Worm (Caenorhabditis elegans) whole organism, L2 larva: Measurements from ENCODE around the gene H32C10.1.

Experiments used
- C34F6.9 ChIP-seq: fragments of 150-350 bp; optimal IDR thresholded peaks from 2 replicates; lab custom pipeline; 2014; ENCODE audit warnings: missing biosample characterization, missing genetic modification characterization
- Y55F3AM.14 ChIP-seq: fragments of 200-800 bp; sonication (Bioruptor generic); optimal IDR thresholded peaks from 2 replicates; lab custom pipeline; 2018; ENCODE audit warnings: mild to moderate bottlenecking, missing genetic modification characterization, missing compliant biosample characterization
- ZK546.5 ChIP-seq: sonication (generic microtip); optimal IDR thresholded peaks from 2 replicates; lab custom pipeline; 2017; ENCODE audit warnings: missing biosample characterization, missing genetic modification characterization
- alr-1 ChIP-seq: fragments of 150-350 bp; optimal IDR thresholded peaks from 2 replicates; lab custom pipeline; 2014; ENCODE audit warnings: missing biosample characterization, missing genetic modification characterization
- aly-2 ChIP-seq: fragments of 150-350 bp; optimal IDR thresholded peaks from 2 replicates; lab custom pipeline; 2014; ENCODE audit warnings: missing biosample characterization, missing genetic modification characterization
- ama-1 ChIP-seq: fragments of 150-350 bp; optimal IDR thresholded peaks from 2 replicates; lab custom pipeline; 2018; ENCODE audit warnings: inconsistent platforms
- blmp-1 ChIP-seq: sonication (generic microtip); optimal IDR thresholded peaks from 2 replicates; lab custom pipeline; 2017; ENCODE audit warnings: missing genetic modification characterization, mild to moderate bottlenecking, missing compliant biosample characterization, antibody characterized with exemption, moderate library complexity; ENCODE audit not compliant: insufficient read depth
- ceh-16 ChIP-seq: fragments of 150-350 bp; optimal IDR thresholded peaks from 2 replicates; lab custom pipeline; 2014; ENCODE audit warnings: missing biosample characterization, missing genetic modification characterization
- ceh-82 ChIP-seq: fragments of 150-350 bp; optimal IDR thresholded peaks from 2 replicates; lab custom pipeline; 2014; ENCODE audit warnings: missing biosample characterization, missing genetic modification characterization
- crh-2 ChIP-seq: sonication (generic microtip); optimal IDR thresholded peaks from 2 replicates; lab custom pipeline; 2017; ENCODE audit warnings: missing biosample characterization, missing genetic modification characterization
- elt-1 ChIP-seq: fragments of 150-350 bp; optimal IDR thresholded peaks from 2 replicates; lab custom pipeline; 2014; ENCODE audit warnings: missing biosample characterization, missing genetic modification characterization
- fos-1 ChIP-seq: fragments of 150-350 bp; optimal IDR thresholded peaks from 2 replicates; lab custom pipeline; 2014; ENCODE audit warnings: missing biosample characterization, missing genetic modification characterization
- gmeb-1 ChIP-seq: fragments of 150-350 bp; optimal IDR thresholded peaks from 2 replicates; lab custom pipeline; 2014; ENCODE audit warnings: missing biosample characterization, missing genetic modification characterization
- lin-11 ChIP-seq: fragments of 150-350 bp; sonication (generic microtip); optimal IDR thresholded peaks from 2 replicates; lab custom pipeline; 2014; ENCODE audit warnings: missing biosample characterization, missing genetic modification characterization, inconsistent platforms, mixed read lengths
- lin-13 ChIP-seq: fragments of 150-350 bp; optimal IDR thresholded peaks from 2 replicates; lab custom pipeline; 2014; ENCODE audit warnings: missing biosample characterization, missing genetic modification reagents, missing genetic modification characterization
- lsy-2 ChIP-seq, 2 experiments: fragments of 150-350 bp in 1 of 2; sonication (generic microtip) in 1 of 2; optimal IDR thresholded peaks; 2 replicates each; lab custom pipeline; 2014 to 2017; ENCODE audit warnings: missing biosample characterization in 2 of 2, missing genetic modification characterization in 2 of 2
- mab-5 ChIP-seq: fragments of 150-350 bp; optimal IDR thresholded peaks from 2 replicates; lab custom pipeline; 2014; ENCODE audit warnings: missing biosample characterization, missing genetic modification characterization
- mdl-1 ChIP-seq, 2 experiments: fragments of 150-350 bp in 1 of 2; sonication (generic microtip) in 1 of 2; optimal IDR thresholded peaks; 2 replicates each; lab custom pipeline; 2017; ENCODE audit warnings: missing biosample characterization in 2 of 2, missing genetic modification characterization in 2 of 2
- nhr-10 ChIP-seq: sonication (generic microtip); optimal IDR thresholded peaks from 2 replicates; lab custom pipeline; 2017; ENCODE audit warnings: missing biosample characterization, missing genetic modification characterization
- nhr-11 ChIP-seq: fragments of 150-350 bp; optimal IDR thresholded peaks from 2 replicates; lab custom pipeline; 2014; ENCODE audit warnings: missing biosample characterization, missing genetic modification characterization
- nhr-12 ChIP-seq: fragments of 150-350 bp; optimal IDR thresholded peaks from 2 replicates; lab custom pipeline; 2014; ENCODE audit warnings: missing biosample characterization, missing genetic modification characterization
- nhr-21 ChIP-seq: fragments of 150-350 bp; optimal IDR thresholded peaks from 2 replicates; lab custom pipeline; 2014; ENCODE audit warnings: missing biosample characterization, missing genetic modification characterization
- nhr-237 ChIP-seq: fragments of 150-350 bp; optimal IDR thresholded peaks from 2 replicates; lab custom pipeline; 2014; ENCODE audit warnings: missing biosample characterization, missing genetic modification characterization
- nhr-25 ChIP-seq: fragments of 150-350 bp; sonication (generic microtip); optimal IDR thresholded peaks from 3 replicates; lab custom pipeline; 2014; ENCODE audit warnings: missing biosample characterization, missing genetic modification characterization
- nhr-6 ChIP-seq: fragments of 150-350 bp; optimal IDR thresholded peaks from 2 replicates; lab custom pipeline; 2014; ENCODE audit warnings: missing biosample characterization, missing genetic modification characterization
- nhr-77 ChIP-seq: fragments of 150-350 bp; optimal IDR thresholded peaks from 2 replicates; lab custom pipeline; 2014; ENCODE audit warnings: missing biosample characterization, missing genetic modification characterization
- peb-1 ChIP-seq: fragments of 150-350 bp; optimal IDR thresholded peaks from 2 replicates; lab custom pipeline; 2014; ENCODE audit warnings: missing biosample characterization, missing genetic modification characterization
- skn-1 ChIP-seq: sonication (generic microtip); optimal IDR thresholded peaks from 2 replicates; lab custom pipeline; 2017; ENCODE audit warnings: missing biosample characterization, missing genetic modification characterization
- snpc-4 ChIP-seq: fragments of 150-350 bp; optimal IDR thresholded peaks from 2 replicates; lab custom pipeline; 2014; ENCODE audit warnings: missing biosample characterization, missing genetic modification characterization
- unc-55 ChIP-seq: fragments of 150-350 bp; sonication (generic microtip); optimal IDR thresholded peaks from 3 replicates; lab custom pipeline; 2014; ENCODE audit warnings: missing biosample characterization, missing genetic modification reagents, missing genetic modification characterization
- zag-1 ChIP-seq: fragments of 150-350 bp; optimal IDR thresholded peaks from 2 replicates; lab custom pipeline; 2014; ENCODE audit warnings: missing biosample characterization, missing genetic modification characterization
- ztf-1 ChIP-seq: fragments of 200-800 bp; sonication (Bioruptor generic); conservative IDR thresholded peaks from 2 replicates; pipeline ENCODE4 v1.3.6; 2022; ENCODE audit warnings: missing genetic modification characterization, missing compliant biosample characterization
- ztf-4 ChIP-seq: fragments of 150-350 bp; optimal IDR thresholded peaks from 2 replicates; lab custom pipeline; 2014; ENCODE audit warnings: missing biosample characterization, missing genetic modification characterization

H32C10.1 gene

DNA sequence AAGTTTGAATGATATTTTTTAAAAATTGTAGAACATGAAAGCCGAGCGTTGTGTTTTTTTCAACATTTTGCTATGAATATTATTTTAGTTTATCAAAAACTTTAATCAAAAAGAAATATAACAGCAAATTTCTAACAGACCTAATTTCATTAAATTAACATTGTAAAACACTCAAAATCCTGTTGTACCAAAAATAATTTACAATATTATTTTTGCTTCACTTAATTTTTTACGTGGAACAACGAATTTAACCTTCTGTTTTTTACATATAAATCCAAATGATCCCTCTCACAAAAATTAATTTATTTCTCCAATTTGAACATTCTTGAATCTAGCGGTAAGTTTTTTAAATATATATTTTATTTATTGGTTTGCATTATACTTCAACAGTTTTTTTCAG lies at the start of gene H32C10.1:
H32C10.1 (plus strand) TSS at position 301 of the 400 bp plus-strand sequence.
- TF ChIP-seq fos-1 (tag; lab: Kevin White, UChicago) = no peak
- TF ChIP-seq lin-11 (tag; lab: Kevin White, UChicago) = no peak
- no peak for TF ChIP-seq nhr-12 (tag; lab: Kevin White, UChicago)
- no peak for TF ChIP-seq zag-1 (tag; lab: Kevin White, UChicago)
- no peak for TF ChIP-seq snpc-4 (tag; lab: Kevin White, UChicago)
- TF ChIP-seq aly-2 (tag; lab: Kevin White, UChicago) = no peak
- no peak for TF ChIP-seq mab-5
- TF ChIP-seq lsy-2 (tag; optimal IDR thresholded peaks at IDR 0.05; lab: Kevin White, UChicago) = no peak
- TF ChIP-seq nhr-21 (tag; lab: Kevin White, UChicago) = no peak
- TF ChIP-seq nhr-6 (tag; lab: Kevin White, UChicago) = no peak
- TF ChIP-seq C34F6.9 (tag; lab: Kevin White, UChicago) = no peak
- TF ChIP-seq crh-2 (tag; lab: Kevin White, UChicago) = no peak
- TF ChIP-seq ama-1 (lab: Kevin White, UChicago) = no peak
- TF ChIP-seq nhr-77 (tag; lab: Kevin White, UChicago) = no peak
- TF ChIP-seq ZK546.5 (tag; lab: Kevin White, UChicago) = no peak
- TF ChIP-seq elt-1 = no peak

DNA sequence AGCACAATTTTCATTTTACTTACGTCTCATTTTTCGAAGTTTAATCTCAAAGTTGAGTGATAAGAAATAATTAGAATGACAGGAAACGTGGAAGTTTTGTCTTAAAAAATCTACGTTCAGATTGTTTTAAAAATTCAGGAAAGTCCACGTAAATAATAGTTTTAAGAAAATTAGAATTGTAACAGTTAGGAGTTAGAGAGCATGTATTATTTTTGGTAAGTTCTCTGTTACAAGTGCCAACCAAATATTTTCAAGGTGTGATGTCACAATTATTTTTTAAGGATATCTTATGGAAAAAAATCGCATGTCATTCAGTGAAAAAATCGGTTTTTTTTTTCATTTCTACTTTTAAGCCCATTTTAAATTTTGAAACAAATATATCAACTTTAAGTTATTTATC lies 49.6 kb upstream of the H32C10.1 start, which contains the start of gene H04M03.11:
H04M03.11 (minus strand) TSS at position 101 of the 400 bp plus-strand sequence.
- no peak for TF ChIP-seq alr-1 (tag; lab: Kevin White, UChicago)
- no peak for TF ChIP-seq lin-11 (tag; lab: Kevin White, UChicago)
- no peak for TF ChIP-seq nhr-25
- no peak for TF ChIP-seq lsy-2 (tag; optimal IDR thresholded peaks at IDR 0.05; lab: Kevin White, UChicago)
- TF ChIP-seq ZK546.5 (tag; lab: Kevin White, UChicago) = no peak
- TF ChIP-seq lin-13 (GFP tag; lab: Kevin White, UChicago) = no peak

DNA sequence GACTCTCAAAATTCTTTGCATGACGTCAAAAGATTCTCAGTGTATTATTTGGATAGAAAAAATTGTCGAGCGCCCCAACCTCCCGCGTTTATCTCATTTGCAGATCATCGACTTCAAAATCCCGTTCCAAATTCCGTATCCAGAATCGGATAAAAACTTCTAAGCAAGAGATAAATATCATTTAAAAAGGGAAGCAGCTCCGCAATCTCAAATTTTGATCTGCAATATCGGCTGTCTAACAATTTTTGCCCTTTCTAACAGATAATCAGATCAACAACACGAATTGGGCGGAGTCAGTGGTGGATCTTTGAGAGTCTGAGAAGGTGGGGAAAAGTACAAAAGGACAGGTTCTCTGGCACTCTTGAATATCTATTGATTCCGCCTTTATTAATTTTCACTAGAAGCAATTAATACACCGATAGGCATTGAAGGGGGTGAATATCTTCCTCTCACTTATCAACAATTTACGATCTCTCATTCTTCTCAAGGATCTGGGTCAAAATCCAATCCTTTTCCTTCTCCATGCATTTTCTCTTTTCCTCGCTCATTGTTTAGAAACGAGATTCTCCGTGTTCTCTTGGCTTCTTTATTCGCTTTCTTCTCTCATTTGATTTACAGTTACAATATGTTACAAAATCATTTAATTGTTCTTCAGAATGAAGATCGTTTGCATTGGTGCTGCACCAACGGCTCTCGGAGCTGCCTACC lies 48.8 kb upstream of the H32C10.1 start, which contains the start of gene glf-1:
glf-1 (plus strand) TSS at position 656 of the 708 bp plus-strand sequence.
- no peak for TF ChIP-seq ZK546.5 (tag; lab: Kevin White, UChicago)
- TF ChIP-seq blmp-1 (tag; lab: Kevin White, UChicago) = peak; percentile 8
- peak; percentile 62 for TF ChIP-seq elt-1

DNA sequence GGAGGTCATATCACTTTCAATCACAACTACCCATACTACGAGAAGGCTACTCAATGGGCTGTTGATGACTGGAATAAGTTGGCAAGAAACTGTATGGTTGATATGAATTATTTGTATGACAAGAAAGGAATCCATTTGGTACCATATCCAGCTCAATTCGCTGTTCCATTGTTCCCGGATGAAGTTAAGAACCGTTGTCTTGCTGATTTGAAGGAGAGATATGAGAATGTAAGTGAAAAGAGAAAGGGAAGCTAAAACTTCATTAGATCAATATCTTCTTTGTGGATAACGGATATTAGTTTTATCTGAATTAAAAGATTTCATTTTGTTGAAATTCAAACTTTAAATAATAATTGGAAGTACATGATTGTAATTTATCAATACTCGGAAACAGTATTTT lies 47.5 kb upstream of the H32C10.1 start:
- no peak for TF ChIP-seq skn-1
- TF ChIP-seq ztf-1 (GFP tag; lab: Robert Waterston, UW) = no peak
- no peak for TF ChIP-seq Y55F3AM.14 (GFP tag; lab: Kevin White, UChicago)
- TF ChIP-seq lin-13 (GFP tag; lab: Kevin White, UChicago) = no peak
- no peak for TF ChIP-seq gmeb-1 (tag; lab: Kevin White, UChicago)

DNA sequence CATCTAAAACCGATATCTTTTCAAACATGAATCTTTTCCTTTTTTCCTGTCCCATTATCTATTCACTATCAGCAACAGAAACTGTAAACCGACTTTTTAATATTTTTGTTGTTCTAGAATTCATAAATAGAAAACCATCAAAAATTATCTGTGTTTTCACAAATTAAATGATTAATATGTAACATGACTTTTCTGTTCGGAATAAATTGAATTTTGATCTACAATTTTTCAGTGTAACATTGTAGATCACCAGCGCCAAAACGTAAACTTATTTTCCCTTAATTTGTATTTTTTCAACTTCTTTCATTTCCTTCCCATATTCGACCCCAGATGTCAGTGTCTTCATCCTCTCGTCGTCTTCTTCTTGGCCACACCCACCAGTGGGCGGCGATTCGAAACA lies 42.9 kb upstream of the H32C10.1 start, which contains the start of gene H04M03.3:
H04M03.3 (plus strand) TSS at position 301 of the 400 bp plus-strand sequence.
- TF ChIP-seq unc-55 (GFP tag; lab: Kevin White, UChicago) = no peak
- no peak for TF ChIP-seq nhr-12 (tag; lab: Kevin White, UChicago)
- no peak for TF ChIP-seq nhr-237 (tag; lab: Kevin White, UChicago)
- TF ChIP-seq lsy-2 (tag; optimal IDR thresholded peaks at IDR 0.05; lab: Kevin White, UChicago) = no peak
- no peak for TF ChIP-seq gmeb-1 (tag; lab: Kevin White, UChicago)
- TF ChIP-seq nhr-21 (tag; lab: Kevin White, UChicago) = no peak
- TF ChIP-seq mdl-1 (tag; optimal IDR thresholded peaks at IDR 0.05; lab: Kevin White, UChicago) = no peak
- no peak for TF ChIP-seq zag-1 (tag; lab: Kevin White, UChicago)
- no peak for TF ChIP-seq ztf-4 (tag; lab: Kevin White, UChicago)

DNA sequence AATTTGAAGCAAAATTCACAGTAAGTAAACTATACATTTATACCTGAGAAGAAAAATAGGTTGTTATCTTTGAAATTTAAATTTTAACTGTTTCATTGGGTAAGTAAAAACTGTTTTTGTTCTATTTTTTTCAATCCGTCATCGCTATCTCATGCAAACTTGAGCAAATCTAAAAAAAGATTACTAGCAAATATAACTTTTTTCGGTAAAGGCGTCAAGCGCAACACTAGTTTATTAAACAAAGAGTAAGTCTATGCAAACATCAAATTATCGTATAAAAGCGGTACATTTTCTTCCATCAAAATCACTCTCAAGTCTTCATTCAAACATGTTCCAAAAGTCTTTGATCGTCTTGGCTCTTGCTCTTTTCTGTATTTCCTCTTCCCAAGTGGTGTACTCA lies 39.0 kb upstream of the H32C10.1 start, which contains the start of gene nspb-6:
nspb-6 (plus strand) TSS at position 301 of the 400 bp plus-strand sequence.
- TF ChIP-seq mdl-1 (tag; optimal IDR thresholded peaks at IDR 0.05; lab: Kevin White, UChicago) = no peak
- TF ChIP-seq skn-1 = no peak
- TF ChIP-seq ztf-4 (tag; lab: Kevin White, UChicago) = no peak
- TF ChIP-seq peb-1 (tag; lab: Kevin White, UChicago) = no peak
- TF ChIP-seq nhr-11 (tag; lab: Kevin White, UChicago) = no peak
- TF ChIP-seq nhr-10 (tag; lab: Kevin White, UChicago) = no peak
- TF ChIP-seq aly-2 (tag; lab: Kevin White, UChicago) = no peak
- TF ChIP-seq nhr-12 (tag; lab: Kevin White, UChicago) = no peak
- TF ChIP-seq nhr-77 (tag; lab: Kevin White, UChicago) = no peak
- no peak for TF ChIP-seq mab-5
- TF ChIP-seq unc-55 (GFP tag; lab: Kevin White, UChicago) = no peak
- TF ChIP-seq lsy-2 (tag; optimal IDR thresholded peaks at IDR 0.05; lab: Kevin White, UChicago) = no peak
- no peak for TF ChIP-seq ama-1 (lab: Kevin White, UChicago)
- TF ChIP-seq ceh-16 (tag; lab: Kevin White, UChicago) = no peak
- no peak for TF ChIP-seq ceh-82 (tag; lab: Kevin White, UChicago)
